Fruit fly (Drosophila melanogaster) whole organism, prepupa: ENCODE results near the gene Atac2.

Experiments
- Blimp-1 ChIP-seq: fragments of 200-800 bp; sonication (Bioruptor generic); optimal IDR thresholded peaks from 3 replicates; lab custom pipeline; 2017; ENCODE audit warnings: missing biosample characterization, missing genetic modification characterization, mild to moderate bottlenecking, moderate library complexity, missing genetic modification reagents
- CG10631 ChIP-seq: fragments of 200-800 bp; sonication (Bioruptor generic); optimal IDR thresholded peaks from 2 replicates; lab custom pipeline; 2016; ENCODE audit warnings: missing biosample characterization, missing genetic modification characterization
- CG10669 ChIP-seq: fragments of 200-800 bp; sonication (Bioruptor generic); optimal IDR thresholded peaks from 3 replicates; lab custom pipeline; 2018; ENCODE audit warnings: missing biosample characterization, mild to moderate bottlenecking, missing genetic modification characterization, moderate library complexity
- CG11294 ChIP-seq: fragments of 200-800 bp; sonication (Bioruptor generic); IDR thresholded peaks from 2 replicates; pipeline ENCODE4 v1.3.6; 2022; ENCODE audit warnings: missing biosample characterization, missing genetic modification characterization
- CG11762 ChIP-seq: fragments of 200-800 bp; sonication (Bioruptor generic); optimal IDR thresholded peaks from 3 replicates; lab custom pipeline; 2016; ENCODE audit warnings: missing biosample characterization, missing genetic modification characterization; ENCODE audit not compliant: insufficient read depth
- CG11902 ChIP-seq: fragments of 200-800 bp; sonication (Bioruptor generic); optimal IDR thresholded peaks from 3 replicates; lab custom pipeline; 2016; ENCODE audit warnings: missing biosample characterization, missing genetic modification characterization
- CG15336 ChIP-seq: fragments of 200-800 bp; sonication (Bioruptor generic); IDR thresholded peaks from 2 replicates; pipeline ENCODE4 v1.3.6; 2022; ENCODE audit warnings: missing biosample characterization, missing genetic modification characterization
- CG1621 ChIP-seq: fragments of 200-800 bp; sonication (Bioruptor generic); optimal IDR thresholded peaks from 3 replicates; lab custom pipeline; 2018; ENCODE audit warnings: missing biosample characterization, mild to moderate bottlenecking, missing genetic modification characterization
- CG3032 ChIP-seq: fragments of 200-800 bp; optimal IDR thresholded peaks from 2 replicates; lab custom pipeline; 2019; ENCODE audit warnings: missing biosample characterization, mild to moderate bottlenecking, missing genetic modification characterization, moderate library complexity
- CG31627 ChIP-seq: fragments of 200-800 bp; sonication (Bioruptor generic); optimal IDR thresholded peaks from 3 replicates; lab custom pipeline; 2016; ENCODE audit warnings: missing biosample characterization, missing genetic modification characterization
- CG32006 ChIP-seq: fragments of 200-800 bp; sonication (Bioruptor generic); optimal IDR thresholded peaks from 3 replicates; lab custom pipeline; 2017; ENCODE audit warnings: missing biosample characterization, mild to moderate bottlenecking, missing genetic modification characterization
- CG3919 ChIP-seq: fragments of 200-800 bp; sonication (Bioruptor generic); optimal IDR thresholded peaks from 3 replicates; lab custom pipeline; 2016; ENCODE audit warnings: missing biosample characterization, missing genetic modification characterization
- CG6163 ChIP-seq: fragments of 200-800 bp; sonication (Bioruptor generic); IDR thresholded peaks from 3 replicates; pipeline ENCODE4 v1.3.6; 2022; ENCODE audit warnings: missing biosample characterization, missing genetic modification characterization
- CG6854 ChIP-seq: fragments of 200-800 bp; sonication (Bioruptor generic); optimal IDR thresholded peaks from 2 replicates; lab custom pipeline; 2017; ENCODE audit warnings: missing biosample characterization, mild to moderate bottlenecking, missing genetic modification characterization
- CG7368 ChIP-seq: fragments of 200-800 bp; sonication (Bioruptor generic); optimal IDR thresholded peaks from 3 replicates; lab custom pipeline; 2016; ENCODE audit warnings: missing biosample characterization, missing genetic modification characterization
- CG8119 ChIP-seq: fragments of 200-800 bp; sonication (Bioruptor generic); IDR thresholded peaks from 3 replicates; pipeline ENCODE4 v1.3.6; 2022; ENCODE audit warnings: missing biosample characterization, missing genetic modification characterization
- CG8319 ChIP-seq: fragments of 200-800 bp; sonication (Bioruptor generic); optimal IDR thresholded peaks from 3 replicates; lab custom pipeline; 2016; ENCODE audit warnings: missing biosample characterization, missing genetic modification characterization
- CG8632 ChIP-seq: fragments of 200-800 bp; sonication (Bioruptor generic); optimal IDR thresholded peaks from 3 replicates; lab custom pipeline; 2016; ENCODE audit warnings: missing biosample characterization, missing genetic modification characterization
- CG9139 ChIP-seq: fragments of 200-800 bp; sonication (Bioruptor generic); optimal IDR thresholded peaks from 3 replicates; lab custom pipeline; 2017; ENCODE audit warnings: missing biosample characterization, mild to moderate bottlenecking, missing genetic modification characterization
- Eip75B ChIP-seq: fragments of 200-800 bp; sonication (Bioruptor generic); optimal IDR thresholded peaks from 3 replicates; lab custom pipeline; 2016; ENCODE audit warnings: missing biosample characterization, missing genetic modification characterization
- Eip78C ChIP-seq: fragments of 200-800 bp; sonication (Bioruptor generic); peaks from one replicate; lab custom pipeline; 2016; ENCODE audit warnings: missing biosample characterization, missing genetic modification characterization
- Eip93F ChIP-seq: fragments of 200-800 bp; sonication (Bioruptor generic); optimal IDR thresholded peaks from 2 replicates; lab custom pipeline; 2016; ENCODE audit warnings: missing biosample characterization, mild to moderate bottlenecking, missing genetic modification characterization
- Ets21C ChIP-seq: fragments of 200-800 bp; sonication (Bioruptor generic); optimal IDR thresholded peaks from 3 replicates; lab custom pipeline; 2016; ENCODE audit warnings: missing biosample characterization, missing genetic modification characterization
- Ets96B ChIP-seq: fragments of 200-800 bp; optimal IDR thresholded peaks from 2 replicates; lab custom pipeline; 2019; ENCODE audit warnings: missing biosample characterization, mild to moderate bottlenecking, missing genetic modification characterization, moderate library complexity
- Gug ChIP-seq: fragments of 200-800 bp; sonication (Bioruptor generic); IDR thresholded peaks from 2 replicates; pipeline ENCODE4 v1.3.6; 2022; ENCODE audit warnings: missing biosample characterization, missing genetic modification characterization
- Hr38 ChIP-seq: sonication (Bioruptor generic); optimal IDR thresholded peaks from 2 replicates; lab custom pipeline; 2016; ENCODE audit warnings: missing biosample characterization, missing genetic modification characterization
- Hr39 ChIP-seq: fragments of 200-800 bp; sonication (Bioruptor generic); optimal IDR thresholded peaks from 2 replicates; lab custom pipeline; 2016; ENCODE audit warnings: missing biosample characterization, missing genetic modification characterization
- Hr4 ChIP-seq: fragments of 200-800 bp; sonication (Bioruptor generic); optimal IDR thresholded peaks from 3 replicates; lab custom pipeline; 2016; ENCODE audit warnings: missing biosample characterization, missing genetic modification characterization
- Lpt ChIP-seq: fragments of 200-800 bp; sonication (Bioruptor generic); optimal IDR thresholded peaks from 3 replicates; lab custom pipeline; 2016; ENCODE audit warnings: missing biosample characterization, missing genetic modification characterization
- Met ChIP-seq: fragments of 200-800 bp; sonication (Bioruptor generic); optimal IDR thresholded peaks from 3 replicates; lab custom pipeline; 2016; ENCODE audit warnings: missing biosample characterization, missing genetic modification characterization
- OdsH ChIP-seq: fragments of 200-800 bp; sonication (Bioruptor generic); optimal IDR thresholded peaks from 3 replicates; lab custom pipeline; 2016; ENCODE audit warnings: missing biosample characterization, missing genetic modification characterization
- Smox ChIP-seq: fragments of 200-800 bp; sonication (Bioruptor generic); optimal IDR thresholded peaks from 3 replicates; lab custom pipeline; 2016; ENCODE audit warnings: missing biosample characterization, missing genetic modification characterization
- Sox14 ChIP-seq: fragments of 200-800 bp; sonication (Bioruptor generic); optimal IDR thresholded peaks from 3 replicates; lab custom pipeline; 2016; ENCODE audit warnings: missing biosample characterization, missing genetic modification characterization
- Sox15 ChIP-seq: fragments of 200-800 bp; sonication (Bioruptor generic); optimal IDR thresholded peaks from 3 replicates; lab custom pipeline; 2016; ENCODE audit warnings: missing biosample characterization, missing genetic modification characterization
- achi ChIP-seq: fragments of 200-800 bp; sonication (Bioruptor generic); optimal IDR thresholded peaks from 3 replicates; lab custom pipeline; 2016; ENCODE audit warnings: missing biosample characterization, missing genetic modification characterization
- dac ChIP-seq: fragments of 200-800 bp; sonication (Bioruptor generic); optimal IDR thresholded peaks from 2 replicates; lab custom pipeline; 2017; ENCODE audit warnings: missing biosample characterization, mild to moderate bottlenecking, missing genetic modification characterization
- eg ChIP-seq: fragments of 200-800 bp; sonication (Bioruptor generic); IDR thresholded peaks from 3 replicates; pipeline ENCODE4 v1.3.6; 2022; ENCODE audit warnings: missing biosample characterization, missing genetic modification characterization
- esn ChIP-seq: fragments of 200-800 bp; sonication (Bioruptor generic); optimal IDR thresholded peaks from 2 replicates; lab custom pipeline; 2016; ENCODE audit warnings: missing biosample characterization, mild to moderate bottlenecking, missing genetic modification characterization, moderate library complexity
- fd59A ChIP-seq: fragments of 200-800 bp; sonication (Bioruptor generic); optimal IDR thresholded peaks from 2 replicates; lab custom pipeline; 2017; ENCODE audit warnings: missing biosample characterization, mild to moderate bottlenecking, missing genetic modification characterization, missing genetic modification reagents
- net ChIP-seq: fragments of 200-800 bp; sonication (Bioruptor generic); optimal IDR thresholded peaks from 3 replicates; lab custom pipeline; 2016; ENCODE audit warnings: missing biosample characterization, missing genetic modification characterization
- pdm3 ChIP-seq: fragments of 200-800 bp; sonication (Bioruptor generic); optimal IDR thresholded peaks from 3 replicates; lab custom pipeline; 2016; ENCODE audit warnings: missing biosample characterization, missing genetic modification characterization
- salr ChIP-seq, 2 experiments: fragments of 200-800 bp; sonication (Bioruptor generic); optimal IDR thresholded peaks; 3 replicates each; lab custom pipeline; 2016 to 2018; ENCODE audit warnings: missing biosample characterization in 2 of 2, missing genetic modification characterization in 2 of 2, mild to moderate bottlenecking in 1 of 2
- ss ChIP-seq, 2 experiments: fragments of 200-800 bp; sonication (Bioruptor generic); optimal IDR thresholded peaks; 2 replicates in 1 of 2; 3 replicates in 1 of 2; lab custom pipeline; 2017 to 2018; ENCODE audit warnings: mild to moderate bottlenecking in 2 of 2, missing biosample characterization in 2 of 2, missing genetic modification characterization in 2 of 2, moderate library complexity in 1 of 2
- topi ChIP-seq: fragments of 200-800 bp; sonication (Bioruptor generic); optimal IDR thresholded peaks from 3 replicates; lab custom pipeline; 2016; ENCODE audit warnings: missing biosample characterization, missing genetic modification characterization

Atac2 gene

DNA sequence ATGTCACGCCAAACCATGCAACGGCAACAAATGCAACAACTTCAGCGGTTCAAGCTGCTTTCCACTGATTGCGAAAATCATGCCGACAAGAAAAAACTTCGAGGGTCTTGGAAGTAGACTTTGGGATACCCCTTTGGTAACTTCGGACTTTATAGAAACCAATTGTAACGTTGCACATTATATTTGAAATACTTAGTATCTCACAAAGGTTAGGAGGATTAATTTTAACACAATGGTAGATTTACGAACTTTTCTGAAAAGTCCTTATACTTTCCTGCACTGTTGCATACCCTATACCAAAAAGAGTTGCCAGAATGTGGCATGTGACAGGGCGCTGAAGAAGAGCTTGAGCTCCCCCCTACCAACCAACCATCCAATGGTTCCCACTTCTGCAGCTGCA is 33.4 kb upstream of the Atac2 start (continued):
- TF ChIP-seq Blimp-1 (GFP tag; lab: Kevin White, UChicago) (peak; percentile 15), Ets21C (GFP tag; lab: Kevin White, UChicago) (peak; percentile 56), CG31627 (GFP tag; lab: Kevin White, UChicago) (peak; percentile 75), achi (peak; percentile 64), Hr4 (GFP tag; lab: Kevin White, UChicago) (peak; percentile 66), CG8632 (GFP tag; lab: Kevin White, UChicago) (peak; percentile 59), topi (GFP tag; lab: Kevin White, UChicago) (peak; percentile 71), Eip93F (GFP tag; lab: Kevin White, UChicago) (peak; percentile 47)

DNA sequence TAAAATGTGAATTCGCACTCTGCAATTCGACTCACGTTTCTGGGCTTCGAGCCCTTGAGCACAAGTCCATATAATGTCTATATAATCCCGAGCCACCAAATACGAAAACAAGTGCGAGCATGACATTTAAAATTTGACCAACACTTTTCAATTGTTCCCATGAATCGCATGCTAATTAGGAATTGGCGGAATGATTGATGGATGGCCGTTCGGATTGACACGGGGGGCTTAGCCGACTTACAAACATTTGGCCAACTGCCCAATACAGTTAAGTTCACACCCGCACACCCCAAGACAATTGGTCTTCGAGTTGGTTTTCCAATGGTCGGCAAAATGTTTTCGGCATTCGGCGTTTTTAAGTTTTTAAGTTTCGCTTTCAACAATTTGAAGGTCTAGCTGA is 29.0 kb upstream of the Atac2 start:
- TF ChIP-seq CG11902 (GFP tag; lab: Kevin White, UChicago) (no peak), fd59A (GFP tag; lab: Kevin White, UChicago) (no peak), CG7368 (no peak), Hr38 (GFP tag; lab: Kevin White, UChicago) (no peak)
- TF ChIP-seq, all 60 proteins: peak for 0

DNA sequence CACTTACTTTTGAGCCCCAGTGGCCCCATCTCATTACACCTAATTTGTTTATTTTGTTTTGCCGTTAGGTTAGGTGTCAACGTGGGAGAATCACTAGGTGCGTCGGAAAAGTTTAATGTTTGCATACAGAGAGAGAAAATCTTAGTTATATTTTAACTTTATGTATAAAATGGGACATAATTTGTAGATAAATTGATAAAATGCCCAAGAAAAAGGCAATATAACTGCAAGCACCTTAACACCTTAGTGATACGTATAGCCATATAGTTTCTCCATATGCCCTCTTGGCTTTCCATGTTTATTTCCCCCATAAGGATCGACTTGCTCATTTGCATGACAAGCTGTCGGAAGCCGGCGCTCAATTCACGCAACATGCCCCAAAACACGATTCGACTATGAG is 26.9 kb upstream of the Atac2 start:
- TF ChIP-seq net (GFP tag; lab: Kevin White, UChicago) (no peak), CG1621 (no peak), salr (GFP tag; optimal IDR thresholded peaks at IDR 0.05; lab: Kevin White, UChicago) (no peak), Eip75B (GFP tag; lab: Kevin White, UChicago) (no peak), CG8319 (no peak), esn (no peak), Eip93F (GFP tag; lab: Kevin White, UChicago) (no peak), CG10631 (no peak), eg (peak; percentile 40; the same call in 1 of the 3 replicates), topi (GFP tag; lab: Kevin White, UChicago) (no peak), CG11902 (GFP tag; lab: Kevin White, UChicago) (no peak), dac (GFP tag; lab: Kevin White, UChicago) (no peak), Eip78C (GFP tag; lab: Kevin White, UChicago) (peak; percentile 65), pdm3 (GFP tag; lab: Kevin White, UChicago) (no peak), Hr38 (GFP tag; lab: Kevin White, UChicago) (no peak), CG10669 (no peak), CG3032 (tag; lab: Kevin White, UChicago) (no peak), Sox14 (GFP tag; lab: Kevin White, UChicago) (no peak), CG8632 (GFP tag; lab: Kevin White, UChicago) (no peak), Gug (GFP tag; lab: Robert Waterston, UW) (no peak), CG3919 (no peak), CG11294 (GFP tag; lab: Robert Waterston, UW) (no peak), CG32006 (GFP tag; lab: Kevin White, UChicago) (peak; percentile 50), Smox (GFP tag; lab: Kevin White, UChicago) (no peak), Met (GFP tag; lab: Kevin White, UChicago) (no peak), CG11762 (GFP tag; lab: Kevin White, UChicago) (no peak), CG6854 (GFP tag; lab: Kevin White, UChicago) (no peak), Ets96B (no peak), CG6163 (peak; percentile 16; the same call in 1 of the 3 replicates), OdsH (no peak), Ets21C (GFP tag; lab: Kevin White, UChicago) (no peak), fd59A (GFP tag; lab: Kevin White, UChicago) (no peak), CG9139 (no peak), Hr4 (GFP tag; lab: Kevin White, UChicago) (peak; percentile 31), Sox15 (GFP tag; lab: Kevin White, UChicago) (no peak), Hr39 (GFP tag; lab: Kevin White, UChicago) (no peak), CG8119 (GFP tag; lab: Robert Waterston, UW) (0 out of 3 replicates have a peak, but pooled peaks have one; percentile 27), CG15336 (0 out of 2 replicates have a peak, but pooled peaks have one; percentile 32), Lpt (no peak), ss (GFP tag; optimal IDR thresholded peaks at IDR 0.05; lab: Kevin White, UChicago) (no peak)
